Fruit fly (Drosophila melanogaster) whole organism, embryonic: ENCODE measurements around the gene tbc.

ENCODE experiments used
- BEAF-32 ChIP-seq: fragments of 200-800 bp; sonication (Bioruptor generic); optimal IDR thresholded peaks from 3 replicates; lab custom pipeline; 2017; ENCODE audit warnings: missing biosample characterization, missing genetic modification characterization, mild to moderate bottlenecking, moderate library complexity, missing genetic modification reagents
- Bdp1 ChIP-seq: fragments of 200-800 bp; sonication (Bioruptor generic); optimal IDR thresholded peaks from 3 replicates; lab custom pipeline; 2016; ENCODE audit warnings: missing biosample characterization, missing genetic modification characterization
- Bgb ChIP-seq: fragments of 200-800 bp; sonication (Bioruptor generic); IDR thresholded peaks from 2 replicates; pipeline ENCODE4 v1.3.6; 2022; ENCODE audit warnings: missing biosample characterization, missing genetic modification characterization; ENCODE audit not compliant: partially characterized antibody
- Bteb2 ChIP-seq: fragments of 200-800 bp; sonication (Bioruptor generic); optimal IDR thresholded peaks from 2 replicates; lab custom pipeline; 2016; ENCODE audit warnings: missing biosample characterization, missing genetic modification characterization
- CG1024 ChIP-seq: fragments of 200-800 bp; sonication (Bioruptor generic); IDR thresholded peaks from 2 replicates; pipeline ENCODE4 v1.3.6; 2022; ENCODE audit warnings: missing biosample characterization, missing genetic modification characterization
- CG10267 ChIP-seq: fragments of 200-800 bp; sonication (Bioruptor generic); optimal IDR thresholded peaks from 2 replicates; lab custom pipeline; 2018; ENCODE audit warnings: missing biosample characterization, mild to moderate bottlenecking, missing genetic modification characterization, moderate library complexity
- CG10462 ChIP-seq: fragments of 200-800 bp; sonication (Bioruptor generic); optimal IDR thresholded peaks from 2 replicates; lab custom pipeline; 2016; ENCODE audit warnings: missing biosample characterization, missing genetic modification characterization
- CG13624 ChIP-seq: fragments of 200-800 bp; sonication (Bioruptor generic); optimal IDR thresholded peaks from 2 replicates; lab custom pipeline; 2016; ENCODE audit warnings: missing biosample characterization, missing genetic modification characterization
- CG15073 ChIP-seq: fragments of 200-800 bp; sonication (Bioruptor generic); optimal IDR thresholded peaks from 2 replicates; lab custom pipeline; 2016; ENCODE audit warnings: missing biosample characterization, missing genetic modification characterization
- CG16813 ChIP-seq: fragments of 200-800 bp; sonication (Bioruptor generic); IDR thresholded peaks from 3 replicates; pipeline ENCODE4 v1.3.6; 2022; ENCODE audit warnings: missing biosample characterization, missing genetic modification characterization; ENCODE audit not compliant: partially characterized antibody
- CG16863 ChIP-seq: fragments of 200-800 bp; sonication (Bioruptor generic); optimal IDR thresholded peaks from 3 replicates; lab custom pipeline; 2016; ENCODE audit warnings: missing biosample characterization, missing genetic modification characterization
- CG1832 ChIP-seq: fragments of 200-800 bp; sonication (Bioruptor generic); optimal IDR thresholded peaks from 2 replicates; lab custom pipeline; 2017; ENCODE audit warnings: missing biosample characterization, mild to moderate bottlenecking, missing genetic modification characterization, inconsistent platforms
- CG2116 ChIP-seq: fragments of 200-800 bp; sonication (Bioruptor generic); optimal IDR thresholded peaks from 3 replicates; lab custom pipeline; 2018; ENCODE audit warnings: missing biosample characterization, mild to moderate bottlenecking, missing genetic modification characterization
- CG30020 ChIP-seq: fragments of 200-800 bp; optimal IDR thresholded peaks from 2 replicates; lab custom pipeline; 2019; ENCODE audit warnings: missing biosample characterization, mild to moderate bottlenecking, missing genetic modification characterization, moderate library complexity
- CG3847 ChIP-seq: fragments of 200-800 bp; sonication (Bioruptor generic); IDR thresholded peaks from 2 replicates; pipeline ENCODE4 v1.3.6; 2022; ENCODE audit warnings: missing biosample characterization, missing genetic modification characterization
- CG4424 ChIP-seq: fragments of 200-800 bp; sonication (Bioruptor generic); optimal IDR thresholded peaks from 3 replicates; lab custom pipeline; 2016; ENCODE audit warnings: missing biosample characterization, missing genetic modification characterization
- CG5245 ChIP-seq: fragments of 200-800 bp; sonication (Bioruptor generic); optimal IDR thresholded peaks from 3 replicates; lab custom pipeline; 2016; ENCODE audit warnings: missing biosample characterization, missing genetic modification characterization
- CG7928 ChIP-seq: fragments of 200-800 bp; sonication (Bioruptor generic); optimal IDR thresholded peaks from 2 replicates; lab custom pipeline; 2017; ENCODE audit warnings: missing biosample characterization, mild to moderate bottlenecking, missing genetic modification characterization
- CG7963 ChIP-seq: fragments of 200-800 bp; sonication (Bioruptor generic); IDR thresholded peaks from 3 replicates; pipeline ENCODE4 v1.3.6; 2022; ENCODE audit warnings: missing biosample characterization, missing genetic modification characterization; ENCODE audit not compliant: partially characterized antibody
- CG9215 ChIP-seq: fragments of 200-800 bp; sonication (Bioruptor generic); IDR thresholded peaks from 2 replicates; pipeline ENCODE4 v1.3.6; 2022; ENCODE audit warnings: missing biosample characterization, missing genetic modification characterization
- Camta ChIP-seq: fragments of 200-800 bp; sonication (Bioruptor generic); optimal IDR thresholded peaks from 2 replicates; lab custom pipeline; 2016; ENCODE audit warnings: missing biosample characterization, missing genetic modification characterization
- Gsc ChIP-seq: fragments of 200-800 bp; sonication (Bioruptor generic); IDR thresholded peaks from 2 replicates; pipeline ENCODE4 v1.3.6; 2022; ENCODE audit warnings: missing biosample characterization, missing genetic modification characterization
- Hr78 ChIP-seq, 2 experiments: fragments of 200-800 bp in 1 of 2; fragments of >200 bp in 1 of 2; sonication (Bioruptor generic) in 1 of 2; optimal IDR thresholded peaks; 2 replicates each; lab custom pipeline; 2017 to 2019; ENCODE audit warnings: missing biosample characterization in 2 of 2, missing genetic modification characterization in 2 of 2, mild to moderate bottlenecking in 1 of 2, moderate library complexity in 1 of 2
- Lim3 ChIP-seq: fragments of 200-800 bp; sonication (Bioruptor generic); IDR thresholded peaks from 2 replicates; pipeline ENCODE4 v1.3.6; 2022; ENCODE audit warnings: missing biosample characterization, missing genetic modification characterization
- Med ChIP-seq: fragments of 200-800 bp; sonication (Bioruptor generic); peaks from one replicate; lab custom pipeline; 2016; ENCODE audit warnings: missing biosample characterization, missing genetic modification characterization, mild to moderate bottlenecking, inconsistent platforms, moderate library complexity
- Pdp1 ChIP-seq, 2 experiments: fragments of 200-800 bp; sonication (Bioruptor generic); optimal IDR thresholded peaks; 3 replicates each; lab custom pipeline; 2016; ENCODE audit warnings: missing biosample characterization in 2 of 2, missing genetic modification characterization in 2 of 2, mild to moderate bottlenecking in 1 of 2, moderate library complexity in 1 of 2
- Poxn ChIP-seq: fragments of 200-800 bp; sonication (Bioruptor generic); IDR thresholded peaks from 2 replicates; pipeline ENCODE4 v1.3.6; 2022; ENCODE audit warnings: missing biosample characterization, missing genetic modification characterization
- Scr ChIP-seq: fragments of 200-800 bp; sonication (Bioruptor generic); IDR thresholded peaks from 2 replicates; pipeline ENCODE4 v1.3.6; 2022; ENCODE audit warnings: missing biosample characterization, missing genetic modification characterization; ENCODE audit not compliant: partially characterized antibody
- amos ChIP-seq: fragments of 200-800 bp; sonication (Bioruptor generic); IDR thresholded peaks from 2 replicates; pipeline ENCODE4 v1.3.6; 2022; ENCODE audit warnings: missing biosample characterization, missing genetic modification characterization; ENCODE audit not compliant: partially characterized antibody
- az2 ChIP-seq: fragments of 200-800 bp; sonication (Bioruptor generic); optimal IDR thresholded peaks from 3 replicates; lab custom pipeline; 2016; ENCODE audit warnings: missing biosample characterization, missing genetic modification characterization
- bcd ChIP-seq: fragments of 200-800 bp; sonication (Bioruptor generic); optimal IDR thresholded peaks from 2 replicates; lab custom pipeline; 2017; ENCODE audit warnings: missing biosample characterization, mild to moderate bottlenecking, missing genetic modification characterization
- chif ChIP-seq, 2 experiments: fragments of 200-800 bp; sonication (Bioruptor generic); optimal IDR thresholded peaks; 3 replicates each; lab custom pipeline; 2016; ENCODE audit warnings: missing biosample characterization in 2 of 2, missing genetic modification characterization in 2 of 2
- cwo ChIP-seq: fragments of 200-800 bp; sonication (Bioruptor generic); optimal IDR thresholded peaks from 3 replicates; lab custom pipeline; 2017; ENCODE audit warnings: missing biosample characterization, missing genetic modification characterization, mild to moderate bottlenecking, moderate library complexity, missing genetic modification reagents
- da ChIP-seq: fragments of 200-800 bp; sonication (Bioruptor generic); optimal IDR thresholded peaks from 2 replicates; lab custom pipeline; 2016; ENCODE audit warnings: missing biosample characterization, missing genetic modification characterization
- grau ChIP-seq: fragments of 200-800 bp; optimal IDR thresholded peaks from 3 replicates; lab custom pipeline; 2019; ENCODE audit warnings: missing biosample characterization, mild to moderate bottlenecking, missing genetic modification characterization, moderate library complexity
- ind ChIP-seq: fragments of 200-800 bp; sonication (Bioruptor generic); optimal IDR thresholded peaks from 3 replicates; lab custom pipeline; 2016; ENCODE audit warnings: missing biosample characterization, missing genetic modification characterization
- knrl ChIP-seq: fragments of 200-800 bp; sonication (Bioruptor generic); IDR thresholded peaks from 3 replicates; pipeline ENCODE4 v1.3.6; 2022; ENCODE audit warnings: missing biosample characterization, missing genetic modification characterization; ENCODE audit not compliant: partially characterized antibody
- lilli ChIP-seq: fragments of 200-800 bp; sonication (Bioruptor generic); optimal IDR thresholded peaks from 3 replicates; lab custom pipeline; 2016; ENCODE audit warnings: missing biosample characterization, missing genetic modification characterization
- lola ChIP-seq, 3 experiments: fragments of >200 bp in 2 of 3; fragments of 200-800 bp in 1 of 3; sonication (Bioruptor generic) in 1 of 3; optimal IDR thresholded peaks; 2 replicates each; lab custom pipeline; 2017 to 2019; ENCODE audit warnings: missing biosample characterization in 3 of 3, missing genetic modification characterization in 3 of 3, mild to moderate bottlenecking in 1 of 3, moderate library complexity in 1 of 3
- mam ChIP-seq: fragments of 200-800 bp; sonication (Bioruptor generic); optimal IDR thresholded peaks from 3 replicates; lab custom pipeline; 2016; ENCODE audit warnings: missing biosample characterization, missing genetic modification characterization
- mld ChIP-seq: fragments of 200-800 bp; sonication (Bioruptor generic); IDR thresholded peaks from 3 replicates; pipeline ENCODE4 v1.3.6; 2022; ENCODE audit warnings: missing biosample characterization, missing genetic modification characterization; ENCODE audit not compliant: partially characterized antibody
- nerfin-2 ChIP-seq: fragments of 200-800 bp; sonication (Bioruptor generic); IDR thresholded peaks from 2 replicates; pipeline ENCODE4 v1.3.6; 2022; ENCODE audit warnings: missing biosample characterization, missing genetic modification characterization; ENCODE audit not compliant: partially characterized antibody
- ro ChIP-seq: fragments of 200-800 bp; sonication (Bioruptor generic); IDR thresholded peaks from 2 replicates; pipeline ENCODE4 v1.3.6; 2022; ENCODE audit warnings: missing biosample characterization, missing genetic modification characterization
- sens-2 ChIP-seq: fragments of 200-800 bp; sonication (Bioruptor generic); IDR thresholded peaks from 2 replicates; pipeline ENCODE4 v1.3.6; 2022; ENCODE audit warnings: missing biosample characterization, missing genetic modification characterization
- ssp ChIP-seq: fragments of 200-800 bp; sonication (Bioruptor generic); IDR thresholded peaks from 2 replicates; pipeline ENCODE4 v1.3.6; 2022; ENCODE audit warnings: missing biosample characterization, missing genetic modification characterization
- stwl ChIP-seq: fragments of 200-800 bp; sonication (Bioruptor generic); optimal IDR thresholded peaks from 3 replicates; lab custom pipeline; 2018; ENCODE audit warnings: missing biosample characterization, mild to moderate bottlenecking, missing genetic modification characterization, moderate library complexity
- sug ChIP-seq: fragments of 200-800 bp; optimal IDR thresholded peaks from 2 replicates; lab custom pipeline; 2019; ENCODE audit warnings: missing biosample characterization, mild to moderate bottlenecking, missing genetic modification characterization, moderate library complexity
- tio ChIP-seq: fragments of 200-800 bp; sonication (Bioruptor generic); optimal IDR thresholded peaks from 2 replicates; lab custom pipeline; 2017; ENCODE audit warnings: missing biosample characterization, missing genetic modification characterization, inconsistent platforms
- vfl ChIP-seq: fragments of 200-800 bp; sonication (Bioruptor generic); optimal IDR thresholded peaks from 2 replicates; lab custom pipeline; 2016; ENCODE audit warnings: missing biosample characterization, missing genetic modification characterization
- vvl ChIP-seq: fragments of 200-800 bp; sonication (Bioruptor generic); IDR thresholded peaks from 2 replicates; pipeline ENCODE4 v1.3.6; 2022; ENCODE audit warnings: missing biosample characterization, missing genetic modification characterization

tbc gene

dm6 chrX:20423747-20424165 is 25.4 kb upstream of the tbc start, which contains the start of the genes Pp4-19C and cactin (continued):
- TF ChIP-seq Med (peak; percentile 88), mam (GFP tag; lab: Kevin White, UChicago) (peak; percentile 62), CG15073 (GFP tag; lab: Kevin White, UChicago) (no peak), chif (GFP tag; optimal IDR thresholded peaks at IDR 0.05; lab: Kevin White, UChicago) (peak in 1 of 2 experiments; percentile 21), CG7963 (GFP tag; lab: Robert Waterston, UW) (peak; percentile 81), CG16863 (GFP tag; lab: Kevin White, UChicago) (no peak), ro (no peak), CG10462 (GFP tag; lab: Kevin White, UChicago) (no peak), Bdp1 (GFP tag; lab: Kevin White, UChicago) (no peak), Scr (peak; percentile 91), amos (peak; percentile 80), CG9215 (peak; percentile 30; the same call in 1 of the 2 replicates), stwl (tag; lab: Kevin White, UChicago) (peak; percentile 59), bcd (GFP tag; lab: Kevin White, UChicago) (no peak), CG7928 (GFP tag; lab: Kevin White, UChicago) (no peak), mld (GFP tag; lab: Robert Waterston, UW) (peak; percentile 71; the same call in 1 of the 3 replicates), vfl (GFP tag; lab: Kevin White, UChicago) (no peak), BEAF-32 (GFP tag; lab: Kevin White, UChicago) (peak; percentile 93), da (no peak), lilli (GFP tag; lab: Kevin White, UChicago) (peak; percentile 45), nerfin-2 (GFP tag; lab: Robert Waterston, UW) (peak; percentile 86), CG10267 (peak; percentile 24), Camta (GFP tag; lab: Kevin White, UChicago) (peak; percentile 36), az2 (GFP tag; lab: Kevin White, UChicago) (peak; percentile 1), ind (GFP tag; lab: Kevin White, UChicago) (peak; percentile 17), cwo (GFP tag; lab: Kevin White, UChicago) (no peak), Poxn (no peak), lola (GFP tag; optimal IDR thresholded peaks at IDR 0.05; lab: Kevin White, UChicago) (peak in 1 of 3 experiments; percentile 29), Bgb (GFP tag; lab: Robert Waterston, UW) (peak; percentile 76), Hr78 (GFP tag; optimal IDR thresholded peaks at IDR 0.05; lab: Kevin White, UChicago) (no peak), sens-2 (GFP tag; lab: Robert Waterston, UW) (no peak), vvl (0 out of 2 replicates have a peak, but pooled peaks have one; percentile 23), knrl (GFP tag; lab: Robert Waterston, UW) (peak; percentile 93), Bteb2 (peak; percentile 3), CG4424 (GFP tag; lab: Kevin White, UChicago) (peak; percentile 14), Gsc (GFP tag; lab: Robert Waterston, UW) (no peak), CG16813 (GFP tag; lab: Robert Waterston, UW) (peak; percentile 91), CG3847 (GFP tag; lab: Robert Waterston, UW) (peak; percentile 15; the same call in 1 of the 2 replicates), CG5245 (GFP tag; lab: Kevin White, UChicago) (no peak), Lim3 (GFP tag; lab: Robert Waterston, UW) (no peak), CG1024 (GFP tag; lab: Robert Waterston, UW) (no peak), Pdp1 (GFP tag; optimal IDR thresholded peaks at IDR 0.05; lab: Kevin White, UChicago) (peak; percentile 18 to 78), grau (tag; lab: Kevin White, UChicago) (peak; percentile 36), CG1832 (no peak), CG30020 (tag; lab: Kevin White, UChicago) (peak; percentile 69), tio (GFP tag; lab: Kevin White, UChicago) (no peak), ssp (GFP tag; lab: Robert Waterston, UW) (peak; percentile 88), CG13624 (GFP tag; lab: Kevin White, UChicago) (peak; percentile 24), CG2116 (GFP tag; lab: Kevin White, UChicago) (peak; percentile 81), sug (no peak)
